Fruit fly (Drosophila melanogaster) whole organism, embryonic: ENCODE measurements around the gene CG5541.
A peak's percentile ranks its signal among the peaks of the same experiment; 100 is the strongest.

ENCODE experiments used
- Bteb2 ChIP-seq: fragments of 200-800 bp; sonication (Bioruptor generic); optimal IDR thresholded peaks from 2 replicates; lab custom pipeline; 2016; ENCODE audit warnings: missing biosample characterization, missing genetic modification characterization
- CG1024 ChIP-seq: fragments of 200-800 bp; sonication (Bioruptor generic); IDR thresholded peaks from 2 replicates; pipeline ENCODE4 v1.3.6; 2022; ENCODE audit warnings: missing biosample characterization, missing genetic modification characterization
- CG10274 ChIP-seq: fragments of 200-800 bp; sonication (Bioruptor generic); optimal IDR thresholded peaks from 3 replicates; lab custom pipeline; 2017; ENCODE audit warnings: missing biosample characterization, mild to moderate bottlenecking, missing genetic modification characterization
- CG11093 ChIP-seq: fragments of 200-800 bp; sonication (Bioruptor generic); IDR thresholded peaks from 3 replicates; pipeline ENCODE4 v1.3.6; 2022; ENCODE audit warnings: missing biosample characterization, missing genetic modification characterization
- CG11504 ChIP-seq: fragments of 200-800 bp; sonication (Bioruptor generic); optimal IDR thresholded peaks from 3 replicates; lab custom pipeline; 2019; ENCODE audit warnings: missing biosample characterization, mild to moderate bottlenecking, missing genetic modification characterization, moderate library complexity
- CG11695 ChIP-seq: fragments of 200-800 bp; sonication (Bioruptor generic); IDR thresholded peaks from 3 replicates; pipeline ENCODE4 v1.3.6; 2022; ENCODE audit warnings: missing biosample characterization, missing genetic modification characterization
- CG11723 ChIP-seq: fragments of 200-800 bp; sonication (Bioruptor generic); optimal IDR thresholded peaks from 2 replicates; lab custom pipeline; 2017; ENCODE audit warnings: missing biosample characterization, mild to moderate bottlenecking, missing genetic modification characterization
- CG12236 ChIP-seq: fragments of 200-800 bp; sonication (Bioruptor generic); optimal IDR thresholded peaks from 2 replicates; lab custom pipeline; 2016; ENCODE audit warnings: missing biosample characterization, missing genetic modification characterization
- CG13287 ChIP-seq: fragments of 200-800 bp; sonication (Bioruptor generic); IDR thresholded peaks from 2 replicates; pipeline ENCODE4 v1.3.6; 2022; ENCODE audit warnings: missing biosample characterization, missing genetic modification characterization; ENCODE audit not compliant: partially characterized antibody
- CG13296 ChIP-seq: fragments of 200-800 bp; sonication (Bioruptor generic); optimal IDR thresholded peaks from 3 replicates; lab custom pipeline; 2018; ENCODE audit warnings: missing biosample characterization, mild to moderate bottlenecking, missing genetic modification characterization
- CG13894 ChIP-seq: fragments of 200-800 bp; sonication (Bioruptor generic); optimal IDR thresholded peaks from 3 replicates; lab custom pipeline; 2018; ENCODE audit warnings: missing biosample characterization, mild to moderate bottlenecking, missing genetic modification characterization, moderate library complexity
- CG14710 ChIP-seq: fragments of 200-800 bp; sonication (Bioruptor generic); optimal IDR thresholded peaks from 3 replicates; lab custom pipeline; 2019; ENCODE audit warnings: missing biosample characterization, mild to moderate bottlenecking, missing genetic modification characterization, moderate library complexity
- CG1529 ChIP-seq: fragments of 200-800 bp; sonication (Bioruptor generic); optimal IDR thresholded peaks from 3 replicates; lab custom pipeline; 2018; ENCODE audit warnings: missing biosample characterization, missing genetic modification characterization
- CG15601 ChIP-seq: fragments of 200-800 bp; sonication (Bioruptor generic); optimal IDR thresholded peaks from 3 replicates; lab custom pipeline; 2019; ENCODE audit warnings: missing biosample characterization, mild to moderate bottlenecking, missing genetic modification characterization, moderate library complexity
- CG17359 ChIP-seq: fragments of 200-800 bp; sonication (Bioruptor generic); optimal IDR thresholded peaks from 3 replicates; lab custom pipeline; 2018; ENCODE audit warnings: missing biosample characterization, mild to moderate bottlenecking, missing genetic modification characterization, moderate library complexity
- CG1792 ChIP-seq: fragments of 200-800 bp; sonication (Bioruptor generic); optimal IDR thresholded peaks from 2 replicates; lab custom pipeline; 2016; ENCODE audit warnings: missing biosample characterization, missing genetic modification characterization
- CG33557 ChIP-seq: fragments of 200-800 bp; sonication (Bioruptor generic); optimal IDR thresholded peaks from 2 replicates; lab custom pipeline; 2019; ENCODE audit warnings: missing biosample characterization, mild to moderate bottlenecking, missing genetic modification characterization, moderate library complexity
- CG4328 ChIP-seq: fragments of 200-800 bp; sonication (Bioruptor generic); optimal IDR thresholded peaks from 3 replicates; lab custom pipeline; 2017; ENCODE audit warnings: missing biosample characterization, missing genetic modification reagents, missing genetic modification characterization
- CG4730 ChIP-seq: fragments of 200-800 bp; sonication (Bioruptor generic); IDR thresholded peaks from 2 replicates; pipeline ENCODE4 v1.3.6; 2022; ENCODE audit warnings: missing biosample characterization, missing genetic modification characterization
- CG5953 ChIP-seq: fragments of 200-800 bp; sonication (Bioruptor generic); IDR thresholded peaks from 2 replicates; pipeline ENCODE4 v1.3.6; 2022; ENCODE audit warnings: missing biosample characterization, missing genetic modification characterization
- CG6765 ChIP-seq: fragments of 200-800 bp; sonication (Bioruptor generic); optimal IDR thresholded peaks from 3 replicates; lab custom pipeline; 2017; ENCODE audit warnings: missing biosample characterization, mild to moderate bottlenecking, missing genetic modification characterization
- CG6791 ChIP-seq: fragments of 200-800 bp; sonication (Bioruptor generic); IDR thresholded peaks from 3 replicates; pipeline ENCODE4 v1.3.6; 2022; ENCODE audit warnings: missing biosample characterization, missing genetic modification characterization; ENCODE audit not compliant: partially characterized antibody
- CG7786 ChIP-seq: fragments of 200-800 bp; sonication (Bioruptor generic); optimal IDR thresholded peaks from 2 replicates; lab custom pipeline; 2016; ENCODE audit warnings: missing biosample characterization, missing genetic modification characterization
- CG7963 ChIP-seq: fragments of 200-800 bp; sonication (Bioruptor generic); IDR thresholded peaks from 3 replicates; pipeline ENCODE4 v1.3.6; 2022; ENCODE audit warnings: missing biosample characterization, missing genetic modification characterization; ENCODE audit not compliant: partially characterized antibody
- CG8089 ChIP-seq: fragments of 200-800 bp; sonication (Bioruptor generic); optimal IDR thresholded peaks from 3 replicates; lab custom pipeline; 2016; ENCODE audit warnings: missing biosample characterization, missing genetic modification characterization
- CG8388 ChIP-seq: fragments of 200-800 bp; sonication (Bioruptor generic); optimal IDR thresholded peaks from 2 replicates; lab custom pipeline; 2019; ENCODE audit warnings: missing biosample characterization, mild to moderate bottlenecking, missing genetic modification characterization, moderate library complexity
- CG8765 ChIP-seq: fragments of 200-800 bp; sonication (Bioruptor generic); IDR thresholded peaks from 2 replicates; pipeline ENCODE4 v1.3.6; 2022; ENCODE audit warnings: missing biosample characterization, missing genetic modification characterization
- CG9797 ChIP-seq: fragments of 200-800 bp; sonication (Bioruptor generic); optimal IDR thresholded peaks from 3 replicates; lab custom pipeline; 2018; ENCODE audit warnings: missing biosample characterization, mild to moderate bottlenecking, missing genetic modification characterization
- Camta ChIP-seq: fragments of 200-800 bp; sonication (Bioruptor generic); optimal IDR thresholded peaks from 2 replicates; lab custom pipeline; 2016; ENCODE audit warnings: missing biosample characterization, missing genetic modification characterization
- HmgD ChIP-seq: fragments of 200-800 bp; sonication (Bioruptor generic); optimal IDR thresholded peaks from 3 replicates; lab custom pipeline; 2016; ENCODE audit warnings: missing biosample characterization, missing genetic modification characterization
- Ptx1 ChIP-seq: fragments of 200-800 bp; sonication (Bioruptor generic); IDR thresholded peaks from 2 replicates; pipeline ENCODE4 v1.3.6; 2022; ENCODE audit warnings: missing biosample characterization, missing genetic modification characterization
- Ravus ChIP-seq: fragments of 200-800 bp; sonication (Bioruptor generic); IDR thresholded peaks from 2 replicates; pipeline ENCODE4 v1.3.6; 2022; ENCODE audit warnings: missing biosample characterization, missing genetic modification characterization
- TFAM ChIP-seq: fragments of 200-800 bp; sonication (Bioruptor generic); optimal IDR thresholded peaks from 2 replicates; lab custom pipeline; 2017; ENCODE audit warnings: missing biosample characterization, missing genetic modification characterization, inconsistent platforms
- Vsx1 ChIP-seq: fragments of 200-800 bp; sonication (Bioruptor generic); optimal IDR thresholded peaks from 2 replicates; lab custom pipeline; 2017; ENCODE audit warnings: missing biosample characterization, mild to moderate bottlenecking, missing genetic modification characterization, missing genetic modification reagents
- ato ChIP-seq: fragments of 200-800 bp; sonication (Bioruptor generic); IDR thresholded peaks from 2 replicates; pipeline ENCODE4 v1.3.6; 2022; ENCODE audit warnings: missing biosample characterization, missing genetic modification characterization; ENCODE audit not compliant: partially characterized antibody
- bigmax ChIP-seq: fragments of 200-800 bp; sonication (Bioruptor generic); optimal IDR thresholded peaks from 2 replicates; lab custom pipeline; 2018; ENCODE audit warnings: missing biosample characterization, mild to moderate bottlenecking, missing genetic modification characterization
- btn ChIP-seq: fragments of 200-800 bp; sonication (Bioruptor generic); optimal IDR thresholded peaks from 2 replicates; lab custom pipeline; 2016; ENCODE audit warnings: missing biosample characterization, missing genetic modification characterization
- cg ChIP-seq: fragments of 200-800 bp; sonication (Bioruptor generic); optimal IDR thresholded peaks from 3 replicates; lab custom pipeline; 2019; ENCODE audit warnings: missing biosample characterization, mild to moderate bottlenecking, missing genetic modification characterization, moderate library complexity
- eyg ChIP-seq: fragments of 200-800 bp; sonication (Bioruptor generic); optimal IDR thresholded peaks from 3 replicates; lab custom pipeline; 2016; ENCODE audit warnings: missing biosample characterization, missing genetic modification characterization
- fd64A ChIP-seq: fragments of 200-800 bp; sonication (Bioruptor generic); optimal IDR thresholded peaks from 3 replicates; lab custom pipeline; 2018; ENCODE audit warnings: missing biosample characterization, mild to moderate bottlenecking, missing genetic modification characterization
- fru ChIP-seq: fragments of >200 bp; optimal IDR thresholded peaks from 2 replicates; lab custom pipeline; 2017
- ftz-f1 ChIP-seq: fragments of 200-800 bp; sonication (Bioruptor generic); optimal IDR thresholded peaks from 2 replicates; lab custom pipeline; 2016; ENCODE audit warnings: missing biosample characterization, missing genetic modification characterization
- gfzf ChIP-seq: fragments of 200-800 bp; sonication (Bioruptor generic); optimal IDR thresholded peaks from 2 replicates; lab custom pipeline; 2016; ENCODE audit warnings: missing biosample characterization, mild to moderate bottlenecking, missing genetic modification characterization, moderate library complexity
- grn ChIP-seq: fragments of 200-800 bp; sonication (Bioruptor generic); optimal IDR thresholded peaks from 3 replicates; lab custom pipeline; 2017; ENCODE audit warnings: missing biosample characterization, missing genetic modification characterization
- gt ChIP-seq: fragments of 200-800 bp; sonication (Bioruptor generic); IDR thresholded peaks from 2 replicates; pipeline ENCODE4 v1.3.6; 2022; ENCODE audit warnings: missing biosample characterization, missing genetic modification characterization
- h ChIP-seq: fragments of >200 bp; optimal IDR thresholded peaks from 2 replicates; lab custom pipeline; 2017
- lmd ChIP-seq: fragments of 200-800 bp; sonication (Bioruptor generic); IDR thresholded peaks from 2 replicates; pipeline ENCODE4 v1.3.6; 2022; ENCODE audit warnings: missing biosample characterization, missing genetic modification characterization
- nerfin-1 ChIP-seq: fragments of 200-800 bp; sonication (Bioruptor generic); optimal IDR thresholded peaks from 3 replicates; lab custom pipeline; 2019; ENCODE audit warnings: missing biosample characterization, mild to moderate bottlenecking, missing genetic modification characterization, moderate library complexity
- odd ChIP-seq: fragments of 200-800 bp; sonication (Bioruptor generic); optimal IDR thresholded peaks from 2 replicates; lab custom pipeline; 2017; ENCODE audit warnings: missing biosample characterization, mild to moderate bottlenecking, missing genetic modification characterization
- otp ChIP-seq: fragments of 200-800 bp; sonication (Bioruptor generic); IDR thresholded peaks from 3 replicates; pipeline ENCODE4, ENCODE4 v1.3.6; 2022; ENCODE audit warnings: missing biosample characterization, missing genetic modification characterization
- pnt ChIP-seq: fragments of 200-800 bp; sonication (Bioruptor generic); optimal IDR thresholded peaks from 3 replicates; lab custom pipeline; 2016; ENCODE audit warnings: missing biosample characterization, missing genetic modification characterization
- so ChIP-seq: fragments of 200-800 bp; sonication (Bioruptor generic); IDR thresholded peaks from 3 replicates; pipeline ENCODE4 v1.3.6; 2022; ENCODE audit warnings: missing biosample characterization, missing genetic modification characterization
- unpg ChIP-seq: fragments of 200-800 bp; sonication (Bioruptor generic); optimal IDR thresholded peaks from 3 replicates; lab custom pipeline; 2018; ENCODE audit warnings: missing biosample characterization, mild to moderate bottlenecking, missing genetic modification characterization, moderate library complexity

Gene CG5541

DNA sequence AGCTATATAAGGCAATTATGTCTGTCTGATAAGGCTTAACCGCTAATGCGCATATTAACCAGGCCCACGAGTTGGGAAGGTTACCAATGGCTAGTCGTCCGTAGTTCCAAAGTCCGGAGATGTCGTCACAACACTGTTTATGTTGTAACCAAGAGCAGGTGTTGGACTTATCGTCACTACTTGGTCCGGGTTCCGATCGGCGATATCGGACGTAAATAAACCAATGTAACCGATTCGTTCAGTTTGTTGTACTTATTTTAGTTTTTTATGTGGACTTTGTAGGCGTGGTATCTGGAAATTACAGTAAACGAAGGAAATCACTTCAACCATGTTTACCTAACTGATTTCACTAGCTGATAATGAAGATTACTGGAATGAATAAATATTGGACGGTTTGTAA, 34.5 kb downstream of the CG5541 start (continued):
- TF ChIP-seq CG8388 (GFP tag; lab: Kevin White, UChicago): no peak
- peak; percentile 13 for TF ChIP-seq unpg (GFP tag; lab: Kevin White, UChicago)
- no peak for TF ChIP-seq otp
- peak; percentile 71 for TF ChIP-seq CG15601 (tag; lab: Kevin White, UChicago)
- TF ChIP-seq CG13287 (GFP tag; lab: Robert Waterston, UW): no peak
- TF ChIP-seq HmgD (GFP tag; lab: Kevin White, UChicago): no peak
- TF ChIP-seq ftz-f1 (GFP tag; lab: Kevin White, UChicago): no peak
- peak; percentile 81 for TF ChIP-seq CG13894
- TF ChIP-seq CG8089 (GFP tag; lab: Kevin White, UChicago): no peak
- no peak for TF ChIP-seq CG6791
- TF ChIP-seq fru (lab: Kevin White, UChicago): no peak
- no peak for TF ChIP-seq lmd (GFP tag; lab: Robert Waterston, UW)
- no peak for TF ChIP-seq CG12236
- no peak for TF ChIP-seq CG6765 (GFP tag; lab: Kevin White, UChicago)
- no peak for TF ChIP-seq TFAM (GFP tag; lab: Kevin White, UChicago)
- TF ChIP-seq nerfin-1: peak; percentile 12
- TF ChIP-seq pnt (GFP tag; lab: Kevin White, UChicago): no peak
- peak; percentile 42 for TF ChIP-seq fd64A
- TF ChIP-seq Bteb2 (GFP tag; lab: Kevin White, UChicago): no peak
- TF ChIP-seq CG11723 (GFP tag; lab: Kevin White, UChicago): no peak
- TF ChIP-seq ato (GFP tag; lab: Robert Waterston, UW): no peak
- no peak for TF ChIP-seq Ravus (GFP tag; lab: Robert Waterston, UW)
- no peak for TF ChIP-seq CG7786 (GFP tag; lab: Kevin White, UChicago)
- TF ChIP-seq CG10274 (GFP tag; lab: Kevin White, UChicago): no peak
- no peak for TF ChIP-seq CG4730 (GFP tag; lab: Robert Waterston, UW)
- TF ChIP-seq CG1024 (GFP tag; lab: Robert Waterston, UW): no peak
- peak; percentile 34 for TF ChIP-seq CG4328 (GFP tag; lab: Kevin White, UChicago)
- no peak for TF ChIP-seq CG11695 (GFP tag; lab: Robert Waterston, UW)
- TF ChIP-seq odd (GFP tag; lab: Kevin White, UChicago): no peak
- no peak for TF ChIP-seq CG1792
- no peak for TF ChIP-seq cg (GFP tag; lab: Kevin White, UChicago)
- TF ChIP-seq Vsx1 (GFP tag; lab: Kevin White, UChicago): no peak
- TF ChIP-seq so (GFP tag; lab: Robert Waterston, UW): no peak
- peak; percentile 94 for TF ChIP-seq grn
- TF ChIP-seq CG11504 (tag; lab: Kevin White, UChicago): no peak
- TF ChIP-seq CG1529 (GFP tag; lab: Kevin White, UChicago): peak; percentile 6
- TF ChIP-seq Camta: no peak
- TF ChIP-seq eyg: no peak
- peak; percentile 47 for TF ChIP-seq CG33557 (GFP tag; lab: Kevin White, UChicago)
- no peak for TF ChIP-seq CG11093 (GFP tag; lab: Robert Waterston, UW)
- TF ChIP-seq CG17359 (tag; lab: Kevin White, UChicago): peak; percentile 11
- TF ChIP-seq btn (GFP tag; lab: Kevin White, UChicago): no peak
- TF ChIP-seq bigmax (GFP tag; lab: Kevin White, UChicago): no peak
- no peak for TF ChIP-seq CG8765 (GFP tag; lab: Robert Waterston, UW)
- peak; percentile 9 for TF ChIP-seq CG14710 (tag; lab: Kevin White, UChicago)
- TF ChIP-seq h: no peak
- TF ChIP-seq CG9797 (GFP tag; lab: Kevin White, UChicago): no peak
- TF ChIP-seq gfzf (GFP tag; lab: Kevin White, UChicago): no peak
- peak; percentile 55 for TF ChIP-seq CG13296 (GFP tag; lab: Kevin White, UChicago)
- no peak for TF ChIP-seq CG5953 (GFP tag; lab: Robert Waterston, UW)
- TF ChIP-seq CG7963 (GFP tag; lab: Robert Waterston, UW): no peak
- no peak for TF ChIP-seq Ptx1
- TF ChIP-seq gt: no peak
